Worm (Caenorhabditis elegans): ENCODE measurements around the gene ima-1.

DNA sequence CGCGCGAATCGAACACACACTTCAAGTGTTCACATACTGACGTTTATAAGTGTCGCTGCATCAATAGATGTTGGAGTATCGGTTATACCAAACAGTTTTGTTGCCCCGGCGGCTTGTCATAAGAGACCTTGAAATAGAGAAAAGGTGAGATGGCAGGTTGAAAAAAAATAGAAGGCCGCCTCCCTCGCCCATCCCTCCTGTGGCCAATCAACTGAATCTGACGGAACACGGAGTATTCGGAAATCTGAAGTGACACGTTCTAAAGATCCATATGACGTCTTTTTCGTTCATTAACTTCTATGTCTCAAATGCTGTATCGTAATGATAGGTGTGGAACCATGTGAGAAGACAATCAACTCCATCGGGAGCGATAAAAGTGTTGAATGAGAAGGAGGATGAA is 40.0 kb upstream of the ima-1 start:
- TF ChIP-seq him-1 (tag; optimal IDR thresholded peaks at IDR 0.05) (no peak), W03F9.2 (tag; optimal IDR thresholded peaks at IDR 0.05) (no peak)
